Fruit fly (Drosophila melanogaster) whole organism, pupa: ENCODE data around the gene spas.
A peak's percentile ranks its signal among the peaks of the same experiment; 100 is the strongest.

ENCODE experiments used
- CG10348 ChIP-seq: fragments of 200-800 bp; sonication (Bioruptor generic); IDR thresholded peaks from 2 replicates; pipeline ENCODE4 v1.3.6; 2022; ENCODE audit warnings: missing biosample characterization, missing genetic modification characterization
- CG12605 ChIP-seq: fragments of 200-800 bp; sonication (Bioruptor generic); IDR thresholded peaks from 2 replicates; pipeline ENCODE4 v1.3.6; 2022; ENCODE audit warnings: missing biosample characterization, missing genetic modification characterization
- CG13204 ChIP-seq: fragments of 200-800 bp; sonication (Bioruptor generic); optimal IDR thresholded peaks from 2 replicates; lab custom pipeline; 2018; ENCODE audit warnings: missing biosample characterization, mild to moderate bottlenecking, missing genetic modification characterization, moderate library complexity
- CG14655 ChIP-seq: fragments of 200-800 bp; sonication (Bioruptor generic); optimal IDR thresholded peaks from 3 replicates; lab custom pipeline; 2017; ENCODE audit warnings: mild to moderate bottlenecking, missing biosample characterization, missing genetic modification reagents, missing genetic modification characterization
- CG15710 ChIP-seq: fragments of 200-800 bp; sonication (Bioruptor generic); optimal IDR thresholded peaks from 2 replicates; lab custom pipeline; 2018; ENCODE audit warnings: missing biosample characterization, mild to moderate bottlenecking, missing genetic modification characterization, moderate library complexity
- CG17806 ChIP-seq: fragments of 200-800 bp; sonication (Bioruptor generic); optimal IDR thresholded peaks from 2 replicates; lab custom pipeline; 2018; ENCODE audit warnings: missing biosample characterization, mild to moderate bottlenecking, missing genetic modification characterization, moderate library complexity
- CG32121 ChIP-seq: fragments of 200-800 bp; sonication (Bioruptor generic); IDR thresholded peaks from 2 replicates; pipeline ENCODE4 v1.3.6; 2022; ENCODE audit warnings: missing biosample characterization, missing genetic modification characterization
- CG34367 ChIP-seq: fragments of 200-800 bp; sonication (Bioruptor generic); optimal IDR thresholded peaks from 2 replicates; lab custom pipeline; 2018; ENCODE audit warnings: missing biosample characterization, mild to moderate bottlenecking, missing genetic modification characterization
- CG4496 ChIP-seq: fragments of 200-800 bp; sonication (Bioruptor generic); IDR thresholded peaks from 3 replicates; pipeline ENCODE4 v1.3.6; 2022; ENCODE audit warnings: missing biosample characterization, missing genetic modification characterization
- CG8159 ChIP-seq: fragments of 200-800 bp; sonication (Bioruptor generic); optimal IDR thresholded peaks from 3 replicates; lab custom pipeline; 2018; ENCODE audit warnings: missing biosample characterization, mild to moderate bottlenecking, missing genetic modification characterization, moderate library complexity
- CG8301 ChIP-seq: fragments of 200-800 bp; sonication (Bioruptor generic); optimal IDR thresholded peaks from 2 replicates; lab custom pipeline; 2018; ENCODE audit warnings: missing biosample characterization, mild to moderate bottlenecking, missing genetic modification characterization
- CG9948 ChIP-seq: fragments of 200-800 bp; sonication (Bioruptor generic); optimal IDR thresholded peaks from 2 replicates; lab custom pipeline; 2018; ENCODE audit warnings: missing biosample characterization, mild to moderate bottlenecking, missing genetic modification characterization, moderate library complexity
- D1 ChIP-seq: fragments of 200-800 bp; sonication (Bioruptor generic); optimal IDR thresholded peaks from 2 replicates; lab custom pipeline; 2018; ENCODE audit warnings: missing biosample characterization, mild to moderate bottlenecking, missing genetic modification characterization, moderate library complexity
- EcR ChIP-seq: fragments of 200-800 bp; sonication (Bioruptor generic); optimal IDR thresholded peaks from 3 replicates; lab custom pipeline; 2019; ENCODE audit warnings: missing biosample characterization, missing genetic modification characterization, mild to moderate bottlenecking, moderate library complexity, missing genetic modification reagents
- Ets98B ChIP-seq: fragments of 200-800 bp; sonication (Bioruptor generic); IDR thresholded peaks from 2 replicates; pipeline ENCODE4 v1.3.6; 2022; ENCODE audit warnings: missing biosample characterization, missing genetic modification characterization
- Pif1A ChIP-seq: fragments of 200-800 bp; sonication (Bioruptor generic); optimal IDR thresholded peaks from 3 replicates; lab custom pipeline; 2016; ENCODE audit warnings: missing biosample characterization, missing genetic modification characterization
- Pif1B ChIP-seq: fragments of 200-800 bp; sonication (Bioruptor generic); optimal IDR thresholded peaks from 3 replicates; lab custom pipeline; 2016; ENCODE audit warnings: missing biosample characterization, missing genetic modification characterization
- Snoo ChIP-seq: fragments of 200-800 bp; sonication (Bioruptor generic); optimal IDR thresholded peaks from 3 replicates; lab custom pipeline; 2017; ENCODE audit warnings: missing biosample characterization, mild to moderate bottlenecking, missing genetic modification characterization, inconsistent platforms
- fd96Ca ChIP-seq: fragments of 200-800 bp; sonication (Bioruptor generic); IDR thresholded peaks from 3 replicates; pipeline ENCODE4 v1.3.6; 2022; ENCODE audit warnings: missing biosample characterization, missing genetic modification characterization
- gl ChIP-seq: fragments of 200-800 bp; sonication (Bioruptor generic); optimal IDR thresholded peaks from 2 replicates; lab custom pipeline; 2018; ENCODE audit warnings: missing biosample characterization, mild to moderate bottlenecking, missing genetic modification characterization
- rn ChIP-seq: fragments of 200-800 bp; sonication (Bioruptor generic); IDR thresholded peaks from 2 replicates; pipeline ENCODE4 v1.3.6; 2022; ENCODE audit warnings: missing biosample characterization, missing genetic modification characterization

The spas gene

dm6 chr3R:24026503-24026902, 11.5 kb upstream of the spas start:
- no peak for TF ChIP-seq CG34367 (tag; lab: Kevin White, UChicago)
- no peak for TF ChIP-seq CG14655 (GFP tag; lab: Kevin White, UChicago)
- TF ChIP-seq CG8159 = no peak
- TF ChIP-seq fd96Ca (GFP tag; lab: Robert Waterston, UW) = 0 out of 3 replicates have a peak, but pooled peaks have one; percentile 14
- no peak for TF ChIP-seq Ets98B (GFP tag; lab: Robert Waterston, UW)
- TF ChIP-seq CG32121 (GFP tag; lab: Robert Waterston, UW) = peak; percentile 54
- TF ChIP-seq CG8301 (tag; lab: Kevin White, UChicago) = no peak

- no peak for TF ChIP-seq CG17806 (tag; lab: Kevin White, UChicago)
- no peak for TF ChIP-seq CG12605 (GFP tag; lab: Robert Waterston, UW)
- TF ChIP-seq CG4496 (GFP tag; lab: Robert Waterston, UW) = no peak
- no peak for TF ChIP-seq CG14655 (GFP tag; lab: Kevin White, UChicago)
- TF ChIP-seq CG32121 (GFP tag; lab: Robert Waterston, UW) = no peak
- no peak for TF ChIP-seq CG8301 (tag; lab: Kevin White, UChicago)
- TF ChIP-seq CG10348 (GFP tag; lab: Robert Waterston, UW) = no peak
- TF ChIP-seq D1 (tag; lab: Kevin White, UChicago) = no peak
- TF ChIP-seq CG34367 (tag; lab: Kevin White, UChicago) = no peak
- no peak for TF ChIP-seq CG9948
- no peak for TF ChIP-seq Ets98B (GFP tag; lab: Robert Waterston, UW)
- no peak for TF ChIP-seq fd96Ca (GFP tag; lab: Robert Waterston, UW)
These were observed 10.8 kb upstream of the spas start for dm6 chr3R:24027222-24027621.

- TF ChIP-seq CG32121 (GFP tag; lab: Robert Waterston, UW) (peak; percentile 57; the same call in 1 of the 2 replicates), Ets98B (GFP tag; lab: Robert Waterston, UW) (peak; percentile 61), CG13204 (GFP tag; lab: Kevin White, UChicago) (peak; percentile 76), Snoo (tag; lab: Kevin White, UChicago) (no peak), rn (GFP tag; lab: Robert Waterston, UW) (no peak), Pif1B (GFP tag; lab: Kevin White, UChicago) (peak; percentile 66), fd96Ca (GFP tag; lab: Robert Waterston, UW) (peak; percentile 51; the same call in 2 of the 3 replicates), CG8159 (peak; percentile 20), CG34367 (tag; lab: Kevin White, UChicago) (no peak), EcR (peak; percentile 61), Pif1A (GFP tag; lab: Kevin White, UChicago) (peak; percentile 20), CG4496 (GFP tag; lab: Robert Waterston, UW) (peak; percentile 71), CG15710 (tag; lab: Kevin White, UChicago) (peak; percentile 15)
These were observed 6.8 kb upstream of the spas start for dm6 chr3R:24031019-24031824.

- TF ChIP-seq CG4496 (GFP tag; lab: Robert Waterston, UW) (no peak), CG8301 (tag; lab: Kevin White, UChicago) (no peak), fd96Ca (GFP tag; lab: Robert Waterston, UW) (no peak), rn (GFP tag; lab: Robert Waterston, UW) (no peak), CG13204 (GFP tag; lab: Kevin White, UChicago) (no peak), CG14655 (GFP tag; lab: Kevin White, UChicago) (no peak), CG17806 (tag; lab: Kevin White, UChicago) (no peak), CG34367 (tag; lab: Kevin White, UChicago) (no peak), CG15710 (tag; lab: Kevin White, UChicago) (no peak), Pif1A (GFP tag; lab: Kevin White, UChicago) (no peak), D1 (tag; lab: Kevin White, UChicago) (no peak), CG12605 (GFP tag; lab: Robert Waterston, UW) (no peak), Pif1B (GFP tag; lab: Kevin White, UChicago) (no peak), CG32121 (GFP tag; lab: Robert Waterston, UW) (no peak), CG8159 (no peak), CG10348 (GFP tag; lab: Robert Waterston, UW) (no peak), Snoo (tag; lab: Kevin White, UChicago) (no peak), gl (tag; lab: Kevin White, UChicago) (no peak), EcR (no peak), Ets98B (GFP tag; lab: Robert Waterston, UW) (no peak)
- TF ChIP-seq, all 21 proteins: peak for 0
These were observed 6.0 kb upstream of the spas start, which contains the start of the genes KrT95D and Mettl3 for dm6 chr3R:24031825-24032523. Gene KrT95D (minus strand): TSS chr3R:24031827. Gene Mettl3 (plus strand): TSS chr3R:24032157.
